Worm (Caenorhabditis elegans) whole organism, early embryonic: Measurements from ENCODE around the gene R160.3.

Experiments
- flt-1 ChIP-seq: fragments of 200-800 bp; sonication (Bioruptor generic); IDR thresholded peaks from 2 replicates; pipeline ENCODE4 v1.3.6; 2022; ENCODE audit warnings: missing genetic modification characterization, missing compliant biosample characterization
- pes-1 ChIP-seq: fragments of 200-800 bp; sonication (Bioruptor generic); IDR thresholded peaks from 2 replicates; pipeline ENCODE4 v1.3.6; 2022; ENCODE audit warnings: missing genetic modification reagents, missing genetic modification characterization, missing compliant biosample characterization
- tbx-11 ChIP-seq: fragments of 200-800 bp; sonication (Bioruptor generic); IDR thresholded peaks from 2 replicates; pipeline ENCODE4 v1.3.6; 2022; ENCODE audit warnings: missing genetic modification characterization, missing compliant biosample characterization

- no peak for TF ChIP-seq flt-1 (GFP tag; lab: Robert Waterston, UW)
- TF ChIP-seq tbx-11 = no peak
- no peak for TF ChIP-seq pes-1
These were observed 20.4 kb upstream of the R160.3 start for ce11 chrX:4386493-4386892.
